Fruit fly (Drosophila melanogaster): Measurements from ENCODE around the gene mRpL37.

dm6 chr3R:10760966-10761855 lies 22.7 kb downstream of the mRpL37 start, which contains the start of the genes MED7 and Cap-H2:
- TF ChIP-seq dl (GFP tag; optimal IDR thresholded peaks at IDR 0.05; ENCODE audit: insufficient read depth in 1 of 2, partially characterized antibody in 2 of 2) (no peak), brk (GFP tag; optimal IDR thresholded peaks at IDR 0.05) (peak; percentile 89), lola (GFP tag; optimal IDR thresholded peaks at IDR 0.05) (no peak), ey (GFP tag; optimal IDR thresholded peaks at IDR 0.05) (peak; percentile 75), h (GFP tag; optimal IDR thresholded peaks at IDR 0.05) (peak; percentile 82), OdsH (GFP tag; optimal IDR thresholded peaks at IDR 0.05) (peak; percentile 68)
